Fruit fly (Drosophila melanogaster) whole organism, prepupa: ENCODE measurements around the gene RacGAP84C.

Source experiments
- CG10669 ChIP-seq: fragments of 200-800 bp; sonication (Bioruptor generic); optimal IDR thresholded peaks from 3 replicates; lab custom pipeline; 2018; ENCODE audit warnings: missing biosample characterization, mild to moderate bottlenecking, missing genetic modification characterization, moderate library complexity
- CG11294 ChIP-seq: fragments of 200-800 bp; sonication (Bioruptor generic); IDR thresholded peaks from 2 replicates; pipeline ENCODE4 v1.3.6; 2022; ENCODE audit warnings: missing biosample characterization, missing genetic modification characterization
- CG11762 ChIP-seq: fragments of 200-800 bp; sonication (Bioruptor generic); optimal IDR thresholded peaks from 3 replicates; lab custom pipeline; 2016; ENCODE audit warnings: missing biosample characterization, missing genetic modification characterization; ENCODE audit not compliant: insufficient read depth
- CG11902 ChIP-seq: fragments of 200-800 bp; sonication (Bioruptor generic); optimal IDR thresholded peaks from 3 replicates; lab custom pipeline; 2016; ENCODE audit warnings: missing biosample characterization, missing genetic modification characterization
- CG1621 ChIP-seq: fragments of 200-800 bp; sonication (Bioruptor generic); optimal IDR thresholded peaks from 3 replicates; lab custom pipeline; 2018; ENCODE audit warnings: missing biosample characterization, mild to moderate bottlenecking, missing genetic modification characterization
- CG32006 ChIP-seq: fragments of 200-800 bp; sonication (Bioruptor generic); optimal IDR thresholded peaks from 3 replicates; lab custom pipeline; 2017; ENCODE audit warnings: missing biosample characterization, mild to moderate bottlenecking, missing genetic modification characterization
- CG3919 ChIP-seq: fragments of 200-800 bp; sonication (Bioruptor generic); optimal IDR thresholded peaks from 3 replicates; lab custom pipeline; 2016; ENCODE audit warnings: missing biosample characterization, missing genetic modification characterization
- Eip93F ChIP-seq: fragments of 200-800 bp; sonication (Bioruptor generic); optimal IDR thresholded peaks from 2 replicates; lab custom pipeline; 2016; ENCODE audit warnings: missing biosample characterization, mild to moderate bottlenecking, missing genetic modification characterization
- Gug ChIP-seq: fragments of 200-800 bp; sonication (Bioruptor generic); IDR thresholded peaks from 2 replicates; pipeline ENCODE4 v1.3.6; 2022; ENCODE audit warnings: missing biosample characterization, missing genetic modification characterization
- Hr39 ChIP-seq: fragments of 200-800 bp; sonication (Bioruptor generic); optimal IDR thresholded peaks from 2 replicates; lab custom pipeline; 2016; ENCODE audit warnings: missing biosample characterization, missing genetic modification characterization
- Hr4 ChIP-seq: fragments of 200-800 bp; sonication (Bioruptor generic); optimal IDR thresholded peaks from 3 replicates; lab custom pipeline; 2016; ENCODE audit warnings: missing biosample characterization, missing genetic modification characterization
- esn ChIP-seq: fragments of 200-800 bp; sonication (Bioruptor generic); optimal IDR thresholded peaks from 2 replicates; lab custom pipeline; 2016; ENCODE audit warnings: missing biosample characterization, mild to moderate bottlenecking, missing genetic modification characterization, moderate library complexity

DNA sequence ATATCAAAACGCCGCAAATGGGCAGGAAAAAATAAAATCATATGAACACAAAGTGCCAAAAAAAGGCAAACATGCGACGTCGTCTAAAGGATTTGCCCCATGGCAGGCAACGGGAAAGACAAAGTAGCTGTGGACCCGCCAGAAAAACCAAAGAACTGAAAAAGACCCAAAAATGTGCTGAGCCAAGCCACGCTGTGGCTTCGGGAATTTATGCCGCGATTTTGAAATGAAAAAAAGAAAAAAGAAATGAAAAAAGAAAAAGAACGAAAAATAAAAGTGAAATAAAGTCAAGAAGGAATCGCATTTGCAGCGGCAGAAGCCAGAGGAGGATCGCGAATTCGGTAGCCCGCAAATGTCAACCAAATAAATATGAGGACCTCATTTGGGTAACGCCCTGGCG lies 36.8 kb downstream of the RacGAP84C start:
- TF ChIP-seq CG32006 (no peak), CG3919 (GFP tag; lab: Kevin White, UChicago) (no peak), CG11762 (GFP tag; lab: Kevin White, UChicago) (no peak), esn (no peak), CG11294 (no peak), Eip93F (GFP tag; lab: Kevin White, UChicago) (no peak), Hr4 (GFP tag; lab: Kevin White, UChicago) (no peak), CG10669 (no peak), Hr39 (no peak), CG11902 (GFP tag; lab: Kevin White, UChicago) (no peak), CG1621 (no peak), Gug (GFP tag; lab: Robert Waterston, UW) (no peak)
